Fruit fly (Drosophila melanogaster) whole organism, embryonic: ENCODE results near the gene CG11975.

ENCODE experiments used
- Bteb2 ChIP-seq: fragments of 200-800 bp; sonication (Bioruptor generic); optimal IDR thresholded peaks from 2 replicates; lab custom pipeline; 2016; ENCODE audit warnings: missing biosample characterization, missing genetic modification characterization
- CG10565 ChIP-seq: fragments of 200-800 bp; sonication (Bioruptor generic); optimal IDR thresholded peaks from 3 replicates; lab custom pipeline; 2016; ENCODE audit warnings: missing biosample characterization, mild to moderate bottlenecking, missing genetic modification characterization
- CG12071 ChIP-seq: fragments of 200-800 bp; sonication (Bioruptor generic); optimal IDR thresholded peaks from 3 replicates; lab custom pipeline; 2018; ENCODE audit warnings: missing biosample characterization, mild to moderate bottlenecking, missing genetic modification characterization
- CG12155 ChIP-seq: fragments of 200-800 bp; sonication (Bioruptor generic); optimal IDR thresholded peaks from 3 replicates; lab custom pipeline; 2016; ENCODE audit warnings: missing biosample characterization, missing genetic modification characterization
- CG16815 ChIP-seq: fragments of 200-800 bp; sonication (Bioruptor generic); optimal IDR thresholded peaks from 3 replicates; lab custom pipeline; 2017; ENCODE audit warnings: missing biosample characterization, mild to moderate bottlenecking, missing genetic modification characterization
- CG18011 ChIP-seq: fragments of 200-800 bp; sonication (Bioruptor generic); optimal IDR thresholded peaks from 2 replicates; lab custom pipeline; 2017; ENCODE audit warnings: missing biosample characterization, missing genetic modification characterization, mild to moderate bottlenecking, moderate library complexity, missing genotype
- CG18262 ChIP-seq: fragments of 200-800 bp; optimal IDR thresholded peaks from 3 replicates; lab custom pipeline; 2019; ENCODE audit warnings: missing biosample characterization, mild to moderate bottlenecking, missing genetic modification characterization, moderate library complexity
- CG18764 ChIP-seq: fragments of 200-800 bp; sonication (Bioruptor generic); optimal IDR thresholded peaks from 3 replicates; lab custom pipeline; 2016; ENCODE audit warnings: missing biosample characterization, missing genetic modification characterization
- CG2712 ChIP-seq: fragments of 200-800 bp; optimal IDR thresholded peaks from 3 replicates; lab custom pipeline; 2019; ENCODE audit warnings: missing biosample characterization, mild to moderate bottlenecking, missing genetic modification characterization, moderate library complexity
- CG2875 ChIP-seq: fragments of 200-800 bp; sonication (Bioruptor generic); optimal IDR thresholded peaks from 2 replicates; lab custom pipeline; 2017; ENCODE audit warnings: missing biosample characterization, mild to moderate bottlenecking, missing genetic modification characterization, missing genetic modification reagents
- CG30403 ChIP-seq: fragments of 200-800 bp; sonication (Bioruptor generic); optimal IDR thresholded peaks from 3 replicates; lab custom pipeline; 2016; ENCODE audit warnings: missing biosample characterization, missing genetic modification characterization
- CG31224 ChIP-seq: fragments of 200-800 bp; sonication (Bioruptor generic); IDR thresholded peaks from 2 replicates; pipeline ENCODE4 v1.3.6; 2022; ENCODE audit warnings: missing biosample characterization, missing genetic modification characterization
- CG31388 ChIP-seq: fragments of 200-800 bp; sonication (Bioruptor generic); optimal IDR thresholded peaks from 2 replicates; lab custom pipeline; 2016; ENCODE audit warnings: missing biosample characterization, missing genetic modification characterization
- CG3163 ChIP-seq: fragments of 200-800 bp; sonication (Bioruptor generic); optimal IDR thresholded peaks from 3 replicates; lab custom pipeline; 2016; ENCODE audit warnings: missing biosample characterization, missing genetic modification characterization
- CG32532 ChIP-seq: fragments of 200-800 bp; sonication (Bioruptor generic); IDR thresholded peaks from 2 replicates; pipeline ENCODE4 v1.3.6; 2022; ENCODE audit warnings: missing biosample characterization, missing genetic modification characterization
- CG32767 ChIP-seq: fragments of 200-800 bp; sonication (Bioruptor generic); IDR thresholded peaks from 2 replicates; pipeline ENCODE4 v1.3.6; 2022; ENCODE audit warnings: missing biosample characterization, missing genetic modification characterization
- CG3847 ChIP-seq: fragments of 200-800 bp; sonication (Bioruptor generic); IDR thresholded peaks from 2 replicates; pipeline ENCODE4 v1.3.6; 2022; ENCODE audit warnings: missing biosample characterization, missing genetic modification characterization
- CG4707 ChIP-seq: fragments of 200-800 bp; sonication (Bioruptor generic); optimal IDR thresholded peaks from 2 replicates; lab custom pipeline; 2018; ENCODE audit warnings: missing biosample characterization, mild to moderate bottlenecking, missing genetic modification characterization, moderate library complexity
- CG6254 ChIP-seq: fragments of 200-800 bp; sonication (Bioruptor generic); optimal IDR thresholded peaks from 3 replicates; lab custom pipeline; 2017; ENCODE audit warnings: mild to moderate bottlenecking, missing biosample characterization, missing genetic modification reagents, missing genetic modification characterization
- CG6765 ChIP-seq: fragments of 200-800 bp; sonication (Bioruptor generic); optimal IDR thresholded peaks from 3 replicates; lab custom pipeline; 2017; ENCODE audit warnings: missing biosample characterization, mild to moderate bottlenecking, missing genetic modification characterization
- CG7745 ChIP-seq: fragments of 200-800 bp; sonication (Bioruptor generic); optimal IDR thresholded peaks from 2 replicates; lab custom pipeline; 2018; ENCODE audit warnings: missing biosample characterization, mild to moderate bottlenecking, missing genetic modification characterization, moderate library complexity
- Drgx ChIP-seq: fragments of 200-800 bp; sonication (Bioruptor generic); IDR thresholded peaks from 2 replicates; pipeline ENCODE4 v1.3.6; 2022; ENCODE audit warnings: missing biosample characterization, missing genetic modification characterization
- E2f1 ChIP-seq: fragments of 200-800 bp; sonication (Bioruptor generic); IDR thresholded peaks from 2 replicates; pipeline ENCODE4 v1.3.6; 2022; ENCODE audit warnings: missing biosample characterization, missing genetic modification characterization
- Fer1 ChIP-seq: fragments of 200-800 bp; sonication (Bioruptor generic); optimal IDR thresholded peaks from 2 replicates; lab custom pipeline; 2017; ENCODE audit warnings: missing biosample characterization, mild to moderate bottlenecking, missing genetic modification characterization
- Fer2 ChIP-seq: fragments of 200-800 bp; sonication (Bioruptor generic); optimal IDR thresholded peaks from 2 replicates; lab custom pipeline; 2018; ENCODE audit warnings: missing biosample characterization, mild to moderate bottlenecking, missing genetic modification characterization, moderate library complexity
- H2.0 ChIP-seq: fragments of 200-800 bp; sonication (Bioruptor generic); IDR thresholded peaks from 2 replicates; pipeline ENCODE4 v1.3.6; 2022; ENCODE audit warnings: missing biosample characterization, missing genetic modification characterization
- HLH4C ChIP-seq: fragments of 200-800 bp; sonication (Bioruptor generic); IDR thresholded peaks from 3 replicates; pipeline ENCODE4 v1.3.6; 2022; ENCODE audit warnings: missing biosample characterization, missing genetic modification characterization; ENCODE audit not compliant: partially characterized antibody
- Jarid2 ChIP-seq: fragments of 200-800 bp; sonication (Bioruptor generic); optimal IDR thresholded peaks from 3 replicates; lab custom pipeline; 2017; ENCODE audit warnings: mild to moderate bottlenecking, missing biosample characterization, missing genetic modification reagents, missing genetic modification characterization
- NC2α ChIP-seq: fragments of 200-800 bp; sonication (Bioruptor generic); optimal IDR thresholded peaks from 2 replicates; lab custom pipeline; 2016; ENCODE audit warnings: missing biosample characterization, missing genetic modification characterization
- NC2β ChIP-seq: fragments of 200-800 bp; sonication (Bioruptor generic); optimal IDR thresholded peaks from 2 replicates; lab custom pipeline; 2016; ENCODE audit warnings: missing biosample characterization, missing genetic modification characterization
- NFAT ChIP-seq: fragments of 200-800 bp; sonication (Bioruptor generic); IDR thresholded peaks from 2 replicates; pipeline ENCODE4 v1.3.6; 2022; ENCODE audit warnings: missing biosample characterization, missing genetic modification characterization
- Nf-YB ChIP-seq: fragments of 200-800 bp; sonication (Bioruptor generic); optimal IDR thresholded peaks from 3 replicates; lab custom pipeline; 2019; ENCODE audit warnings: missing biosample characterization, mild to moderate bottlenecking, missing genetic modification characterization, moderate library complexity
- Pdp1 ChIP-seq, 2 experiments: fragments of 200-800 bp; sonication (Bioruptor generic); optimal IDR thresholded peaks; 3 replicates each; lab custom pipeline; 2016; ENCODE audit warnings: missing biosample characterization in 2 of 2, missing genetic modification characterization in 2 of 2, mild to moderate bottlenecking in 1 of 2, moderate library complexity in 1 of 2
- Scr ChIP-seq: fragments of 200-800 bp; sonication (Bioruptor generic); IDR thresholded peaks from 2 replicates; pipeline ENCODE4 v1.3.6; 2022; ENCODE audit warnings: missing biosample characterization, missing genetic modification characterization; ENCODE audit not compliant: partially characterized antibody
- Sin3A ChIP-seq: fragments of >200 bp; optimal IDR thresholded peaks from 2 replicates; lab custom pipeline; 2018
- Sox100B ChIP-seq: fragments of 200-800 bp; sonication (Bioruptor generic); optimal IDR thresholded peaks from 3 replicates; lab custom pipeline; 2018; ENCODE audit warnings: missing biosample characterization, mild to moderate bottlenecking, missing genetic modification characterization
- Tbp ChIP-seq: fragments of >200 bp; optimal IDR thresholded peaks from 2 replicates; lab custom pipeline; 2018; ENCODE audit warnings: missing biosample characterization, missing genetic modification characterization
- Xrp1 ChIP-seq: fragments of 200-800 bp; sonication (Bioruptor generic); IDR thresholded peaks from 2 replicates; pipeline ENCODE4 v1.3.6; 2022; ENCODE audit warnings: missing biosample characterization, missing genetic modification characterization
- amos ChIP-seq: fragments of 200-800 bp; sonication (Bioruptor generic); IDR thresholded peaks from 2 replicates; pipeline ENCODE4 v1.3.6; 2022; ENCODE audit warnings: missing biosample characterization, missing genetic modification characterization; ENCODE audit not compliant: partially characterized antibody
- aop ChIP-seq: fragments of 200-800 bp; sonication (Bioruptor generic); IDR thresholded peaks from 2 replicates; pipeline ENCODE4 v1.3.6; 2022; ENCODE audit warnings: missing biosample characterization, missing genetic modification characterization
- ap ChIP-seq: fragments of 200-800 bp; sonication (Bioruptor generic); IDR thresholded peaks from 2 replicates; pipeline ENCODE4 v1.3.6; 2022; ENCODE audit warnings: missing biosample characterization, missing genetic modification characterization
- cas ChIP-seq: fragments of 200-800 bp; sonication (Bioruptor generic); IDR thresholded peaks from 2 replicates; pipeline ENCODE4 v1.3.6; 2022; ENCODE audit warnings: missing biosample characterization, missing genetic modification characterization
- corto ChIP-seq: fragments of 200-800 bp; sonication (Bioruptor generic); optimal IDR thresholded peaks from 2 replicates; lab custom pipeline; 2016; ENCODE audit warnings: missing biosample characterization, mild to moderate bottlenecking, missing genetic modification characterization, moderate library complexity
- dpn ChIP-seq, 2 experiments: fragments of 200-800 bp; sonication (Bioruptor generic); optimal IDR thresholded peaks; 3 replicates each; lab custom pipeline; 2016; ENCODE audit warnings: missing biosample characterization in 2 of 2, missing genetic modification characterization in 2 of 2
- fd64A ChIP-seq: fragments of 200-800 bp; sonication (Bioruptor generic); optimal IDR thresholded peaks from 3 replicates; lab custom pipeline; 2018; ENCODE audit warnings: missing biosample characterization, mild to moderate bottlenecking, missing genetic modification characterization
- kay ChIP-seq: fragments of 200-800 bp; sonication (Bioruptor generic); optimal IDR thresholded peaks from 2 replicates; lab custom pipeline; 2016; ENCODE audit warnings: missing biosample characterization, missing genetic modification characterization
- lab ChIP-seq: fragments of 200-800 bp; sonication (Bioruptor generic); optimal IDR thresholded peaks from 3 replicates; lab custom pipeline; 2017; ENCODE audit warnings: missing biosample characterization, missing genetic modification characterization, mild to moderate bottlenecking, moderate library complexity, missing genetic modification reagents
- luna ChIP-seq: fragments of 200-800 bp; sonication (Bioruptor generic); optimal IDR thresholded peaks from 2 replicates; lab custom pipeline; 2016; ENCODE audit warnings: missing biosample characterization, missing genetic modification characterization
- nerfin-2 ChIP-seq: fragments of 200-800 bp; sonication (Bioruptor generic); IDR thresholded peaks from 2 replicates; pipeline ENCODE4 v1.3.6; 2022; ENCODE audit warnings: missing biosample characterization, missing genetic modification characterization; ENCODE audit not compliant: partially characterized antibody
- oc ChIP-seq: fragments of 200-800 bp; sonication (Bioruptor generic); optimal IDR thresholded peaks from 2 replicates; lab custom pipeline; 2018; ENCODE audit warnings: missing biosample characterization, mild to moderate bottlenecking, missing genetic modification characterization, moderate library complexity
- psq ChIP-seq: fragments of 200-800 bp; sonication (Bioruptor generic); optimal IDR thresholded peaks from 2 replicates; lab custom pipeline; 2017; ENCODE audit warnings: missing biosample characterization, missing genetic modification characterization
- slbo ChIP-seq: fragments of 200-800 bp; sonication (Bioruptor generic); IDR thresholded peaks from 2 replicates; pipeline ENCODE4 v1.3.6; 2022; ENCODE audit warnings: missing biosample characterization, missing genetic modification characterization

The CG11975 gene

dm6 chr3R:9019689-9020138 is 26.7 kb downstream of the CG11975 start, which contains the start of gene tgo:
Gene tgo (minus strand): TSS chr3R:9020022.
- TF ChIP-seq CG3163 (GFP tag; lab: Kevin White, UChicago), result no peak
- TF ChIP-seq Sin3A, result peak; percentile 65
- no peak for TF ChIP-seq ap (GFP tag; lab: Robert Waterston, UW)
- TF ChIP-seq CG6765, result no peak
- TF ChIP-seq CG2712 (tag; lab: Kevin White, UChicago), result peak; percentile 46
- TF ChIP-seq CG31388 (GFP tag; lab: Kevin White, UChicago), result no peak
- TF ChIP-seq psq (GFP tag; lab: Kevin White, UChicago), result no peak
- TF ChIP-seq nerfin-2, result no peak
- TF ChIP-seq CG12155 (GFP tag; lab: Kevin White, UChicago), result peak; percentile 3
- TF ChIP-seq NC2β (GFP tag; lab: Kevin White, UChicago), result no peak
- TF ChIP-seq oc, result no peak
- TF ChIP-seq CG4707 (GFP tag; lab: Kevin White, UChicago), result no peak
- no peak for TF ChIP-seq Fer2 (tag; lab: Kevin White, UChicago)
- TF ChIP-seq NFAT (GFP tag; lab: Robert Waterston, UW), result no peak
- TF ChIP-seq CG18262 (tag; lab: Kevin White, UChicago), result no peak
- TF ChIP-seq Tbp (GFP tag; lab: Kevin White, UChicago), result no peak
- TF ChIP-seq lab (GFP tag; lab: Kevin White, UChicago), result no peak
- TF ChIP-seq NC2α, result no peak
- peak; percentile 52 for TF ChIP-seq Scr (GFP tag; lab: Robert Waterston, UW)
- no peak for TF ChIP-seq CG2875 (GFP tag; lab: Kevin White, UChicago)
- TF ChIP-seq CG7745 (tag; lab: Kevin White, UChicago), result no peak
- no peak for TF ChIP-seq CG10565 (GFP tag; lab: Kevin White, UChicago)
- TF ChIP-seq Jarid2 (GFP tag; lab: Kevin White, UChicago), result no peak
- no peak for TF ChIP-seq slbo
- TF ChIP-seq Drgx (GFP tag; lab: Robert Waterston, UW), result no peak
- no peak for TF ChIP-seq Sox100B (GFP tag; lab: Kevin White, UChicago)
- TF ChIP-seq amos (GFP tag; lab: Robert Waterston, UW), result peak; percentile 62
- peak; percentile 0 for TF ChIP-seq CG18764 (GFP tag; lab: Kevin White, UChicago)
- TF ChIP-seq CG16815 (GFP tag; lab: Kevin White, UChicago), result no peak
- TF ChIP-seq CG18011, result no peak
- no peak for TF ChIP-seq E2f1 (GFP tag; lab: Robert Waterston, UW)
- TF ChIP-seq Fer1 (GFP tag; lab: Kevin White, UChicago), result peak; percentile 69
- no peak for TF ChIP-seq CG6254
- peak; percentile 59; the same call in 1 of the 2 replicates for TF ChIP-seq CG3847 (GFP tag; lab: Robert Waterston, UW)
- peak; percentile 12 for TF ChIP-seq Nf-YB (GFP tag; lab: Kevin White, UChicago)
- TF ChIP-seq fd64A (GFP tag; lab: Kevin White, UChicago), result no peak
- TF ChIP-seq luna, result no peak
- no peak for TF ChIP-seq kay (GFP tag; lab: Kevin White, UChicago)
- no peak for TF ChIP-seq corto (GFP tag; lab: Kevin White, UChicago)
- no peak for TF ChIP-seq CG32532 (GFP tag; lab: Robert Waterston, UW)
- no peak for TF ChIP-seq dpn (GFP tag; optimal IDR thresholded peaks at IDR 0.05; lab: Kevin White, UChicago)
- TF ChIP-seq CG30403, result no peak
- TF ChIP-seq CG32767 (GFP tag; lab: Robert Waterston, UW), result no peak
- no peak for TF ChIP-seq H2.0
- TF ChIP-seq HLH4C (GFP tag; lab: Robert Waterston, UW), result peak; percentile 46
- peak in 1 of 2 experiments; percentile 53 for TF ChIP-seq Pdp1 (GFP tag; optimal IDR thresholded peaks at IDR 0.05; lab: Kevin White, UChicago)
- no peak for TF ChIP-seq Bteb2 (GFP tag; lab: Kevin White, UChicago)
- TF ChIP-seq cas (GFP tag; lab: Robert Waterston, UW), result no peak
- no peak for TF ChIP-seq CG31224 (GFP tag; lab: Robert Waterston, UW)
- no peak for TF ChIP-seq aop (GFP tag; lab: Robert Waterston, UW)
- no peak for TF ChIP-seq CG12071
- TF ChIP-seq Xrp1 (GFP tag; lab: Robert Waterston, UW), result no peak
